Fruit fly (Drosophila melanogaster) whole organism, embryonic: ENCODE data around the gene IFT54.

ENCODE experiments used
- CG10366 ChIP-seq: fragments of 200-800 bp; sonication (Bioruptor generic); IDR thresholded peaks from 2 replicates; pipeline ENCODE4 v1.3.6; 2022; ENCODE audit warnings: missing biosample characterization, missing genetic modification characterization
- CG10654 ChIP-seq: fragments of 200-800 bp; sonication (Bioruptor generic); optimal IDR thresholded peaks from 2 replicates; lab custom pipeline; 2016; ENCODE audit warnings: missing biosample characterization, missing genetic modification characterization
- CG10979 ChIP-seq: fragments of 200-800 bp; sonication (Bioruptor generic); optimal IDR thresholded peaks from 2 replicates; lab custom pipeline; 2018; ENCODE audit warnings: missing biosample characterization, mild to moderate bottlenecking, missing genetic modification characterization, moderate library complexity
- CG12071 ChIP-seq: fragments of 200-800 bp; sonication (Bioruptor generic); optimal IDR thresholded peaks from 3 replicates; lab custom pipeline; 2018; ENCODE audit warnings: missing biosample characterization, mild to moderate bottlenecking, missing genetic modification characterization
- CG12155 ChIP-seq: fragments of 200-800 bp; sonication (Bioruptor generic); optimal IDR thresholded peaks from 3 replicates; lab custom pipeline; 2016; ENCODE audit warnings: missing biosample characterization, missing genetic modification characterization
- CG12659 ChIP-seq: fragments of 200-800 bp; sonication (Bioruptor generic); optimal IDR thresholded peaks from 3 replicates; lab custom pipeline; 2017; ENCODE audit warnings: mild to moderate bottlenecking, missing biosample characterization, missing genetic modification reagents, missing genetic modification characterization
- CG13123 ChIP-seq: fragments of 200-800 bp; sonication (Bioruptor generic); optimal IDR thresholded peaks from 2 replicates; lab custom pipeline; 2016; ENCODE audit warnings: missing biosample characterization, missing genetic modification characterization
- CG13424 ChIP-seq: fragments of 200-800 bp; sonication (Bioruptor generic); optimal IDR thresholded peaks from 2 replicates; lab custom pipeline; 2019; ENCODE audit warnings: missing biosample characterization, mild to moderate bottlenecking, missing genetic modification characterization, moderate library complexity
- CG13624 ChIP-seq: fragments of 200-800 bp; sonication (Bioruptor generic); optimal IDR thresholded peaks from 2 replicates; lab custom pipeline; 2016; ENCODE audit warnings: missing biosample characterization, missing genetic modification characterization
- CG14710 ChIP-seq: fragments of 200-800 bp; sonication (Bioruptor generic); optimal IDR thresholded peaks from 3 replicates; lab custom pipeline; 2019; ENCODE audit warnings: missing biosample characterization, mild to moderate bottlenecking, missing genetic modification characterization, moderate library complexity
- CG15601 ChIP-seq: fragments of 200-800 bp; sonication (Bioruptor generic); optimal IDR thresholded peaks from 3 replicates; lab custom pipeline; 2019; ENCODE audit warnings: missing biosample characterization, mild to moderate bottlenecking, missing genetic modification characterization, moderate library complexity
- CG16779 ChIP-seq: fragments of 200-800 bp; sonication (Bioruptor generic); IDR thresholded peaks from 2 replicates; pipeline ENCODE4 v1.3.6; 2022; ENCODE audit warnings: missing biosample characterization, missing genetic modification characterization
- CG16815 ChIP-seq: fragments of 200-800 bp; sonication (Bioruptor generic); optimal IDR thresholded peaks from 3 replicates; lab custom pipeline; 2017; ENCODE audit warnings: missing biosample characterization, mild to moderate bottlenecking, missing genetic modification characterization
- CG17912 ChIP-seq: fragments of 200-800 bp; sonication (Bioruptor generic); optimal IDR thresholded peaks from 2 replicates; lab custom pipeline; 2018; ENCODE audit warnings: missing biosample characterization, mild to moderate bottlenecking, missing genetic modification characterization
- CG2678 ChIP-seq: fragments of 200-800 bp; sonication (Bioruptor generic); optimal IDR thresholded peaks from 3 replicates; lab custom pipeline; 2019; ENCODE audit warnings: missing biosample characterization, mild to moderate bottlenecking, missing genetic modification characterization, moderate library complexity
- CG31224 ChIP-seq: fragments of 200-800 bp; sonication (Bioruptor generic); IDR thresholded peaks from 2 replicates; pipeline ENCODE4 v1.3.6; 2022; ENCODE audit warnings: missing biosample characterization, missing genetic modification characterization
- CG3281 ChIP-seq: fragments of 200-800 bp; sonication (Bioruptor generic); optimal IDR thresholded peaks from 3 replicates; lab custom pipeline; 2017; ENCODE audit warnings: missing biosample characterization, mild to moderate bottlenecking, missing genetic modification characterization
- CG3407 ChIP-seq: fragments of 200-800 bp; sonication (Bioruptor generic); optimal IDR thresholded peaks from 2 replicates; lab custom pipeline; 2018; ENCODE audit warnings: missing biosample characterization, mild to moderate bottlenecking, missing genetic modification characterization
- CG4404 ChIP-seq: fragments of 200-800 bp; sonication (Bioruptor generic); IDR thresholded peaks from 2 replicates; pipeline ENCODE4 v1.3.6; 2022; ENCODE audit warnings: missing biosample characterization, missing genetic modification characterization
- CG4730 ChIP-seq: fragments of 200-800 bp; sonication (Bioruptor generic); IDR thresholded peaks from 2 replicates; pipeline ENCODE4 v1.3.6; 2022; ENCODE audit warnings: missing biosample characterization, missing genetic modification characterization
- CG5180 ChIP-seq: fragments of 200-800 bp; sonication (Bioruptor generic); optimal IDR thresholded peaks from 3 replicates; lab custom pipeline; 2017; ENCODE audit warnings: missing biosample characterization, missing genetic modification characterization, mild to moderate bottlenecking, moderate library complexity, missing genetic modification reagents
- CG6813 ChIP-seq: fragments of 200-800 bp; sonication (Bioruptor generic); optimal IDR thresholded peaks from 2 replicates; lab custom pipeline; 2017; ENCODE audit warnings: missing biosample characterization, missing genetic modification characterization, mild to moderate bottlenecking, moderate library complexity, missing genetic modification reagents
- CG7839 ChIP-seq: fragments of 200-800 bp; sonication (Bioruptor generic); optimal IDR thresholded peaks from 3 replicates; lab custom pipeline; 2018; ENCODE audit warnings: missing biosample characterization, mild to moderate bottlenecking, missing genetic modification characterization, moderate library complexity
- CG8924 ChIP-seq: fragments of 200-800 bp; optimal IDR thresholded peaks from 3 replicates; lab custom pipeline; 2019; ENCODE audit warnings: missing biosample characterization, mild to moderate bottlenecking, missing genetic modification characterization, moderate library complexity
- CG9215 ChIP-seq: fragments of 200-800 bp; sonication (Bioruptor generic); IDR thresholded peaks from 2 replicates; pipeline ENCODE4 v1.3.6; 2022; ENCODE audit warnings: missing biosample characterization, missing genetic modification characterization
- CG9932 ChIP-seq: fragments of 200-800 bp; sonication (Bioruptor generic); IDR thresholded peaks from 2 replicates; pipeline ENCODE4 v1.3.6; 2022; ENCODE audit warnings: missing biosample characterization, missing genetic modification characterization
- CTCF ChIP-seq: fragments of 200-800 bp; sonication (Bioruptor generic); optimal IDR thresholded peaks from 2 replicates; lab custom pipeline; 2017; ENCODE audit warnings: missing biosample characterization, mild to moderate bottlenecking, missing genetic modification characterization, moderate library complexity
- Fer2 ChIP-seq: fragments of 200-800 bp; sonication (Bioruptor generic); optimal IDR thresholded peaks from 2 replicates; lab custom pipeline; 2018; ENCODE audit warnings: missing biosample characterization, mild to moderate bottlenecking, missing genetic modification characterization, moderate library complexity
- Hr78 ChIP-seq, 2 experiments: fragments of 200-800 bp in 1 of 2; fragments of >200 bp in 1 of 2; sonication (Bioruptor generic) in 1 of 2; optimal IDR thresholded peaks; 2 replicates each; lab custom pipeline; 2017 to 2019; ENCODE audit warnings: missing biosample characterization in 2 of 2, missing genetic modification characterization in 2 of 2, mild to moderate bottlenecking in 1 of 2, moderate library complexity in 1 of 2
- Oli ChIP-seq: fragments of 200-800 bp; sonication (Bioruptor generic); optimal IDR thresholded peaks from 2 replicates; lab custom pipeline; 2018; ENCODE audit warnings: missing biosample characterization, mild to moderate bottlenecking, missing genetic modification characterization, moderate library complexity
- Scr ChIP-seq: fragments of 200-800 bp; sonication (Bioruptor generic); IDR thresholded peaks from 2 replicates; pipeline ENCODE4 v1.3.6; 2022; ENCODE audit warnings: missing biosample characterization, missing genetic modification characterization; ENCODE audit not compliant: partially characterized antibody
- Sox100B ChIP-seq: fragments of 200-800 bp; sonication (Bioruptor generic); optimal IDR thresholded peaks from 3 replicates; lab custom pipeline; 2018; ENCODE audit warnings: missing biosample characterization, mild to moderate bottlenecking, missing genetic modification characterization
- Sox102F ChIP-seq: fragments of 200-800 bp; sonication (Bioruptor generic); optimal IDR thresholded peaks from 2 replicates; lab custom pipeline; 2018; ENCODE audit warnings: missing biosample characterization, mild to moderate bottlenecking, missing genetic modification characterization, moderate library complexity
- Spps ChIP-seq: fragments of 200-800 bp; sonication (Bioruptor generic); optimal IDR thresholded peaks from 2 replicates; lab custom pipeline; 2018; ENCODE audit warnings: missing biosample characterization, mild to moderate bottlenecking, missing genetic modification characterization
- aop ChIP-seq: fragments of 200-800 bp; sonication (Bioruptor generic); IDR thresholded peaks from 2 replicates; pipeline ENCODE4 v1.3.6; 2022; ENCODE audit warnings: missing biosample characterization, missing genetic modification characterization
- chm ChIP-seq: fragments of 200-800 bp; sonication (Bioruptor generic); IDR thresholded peaks from 2 replicates; pipeline ENCODE4 v1.3.6; 2022; ENCODE audit warnings: missing biosample characterization, missing genetic modification characterization
- danr ChIP-seq: fragments of 200-800 bp; sonication (Bioruptor generic); IDR thresholded peaks from 2 replicates; pipeline ENCODE4 v1.3.6; 2022; ENCODE audit warnings: missing biosample characterization, missing genetic modification characterization
- dmrt11E ChIP-seq: fragments of 200-800 bp; sonication (Bioruptor generic); optimal IDR thresholded peaks from 3 replicates; lab custom pipeline; 2018; ENCODE audit warnings: missing biosample characterization, mild to moderate bottlenecking, missing genetic modification characterization, moderate library complexity
- ems ChIP-seq: fragments of 200-800 bp; sonication (Bioruptor generic); optimal IDR thresholded peaks from 3 replicates; lab custom pipeline; 2016; ENCODE audit warnings: missing biosample characterization, missing genetic modification characterization
- esg ChIP-seq: fragments of 200-800 bp; sonication (Bioruptor generic); conservative IDR thresholded peaks from 2 replicates; pipeline ENCODE4 v1.3.6; 2022; ENCODE audit warnings: missing biosample characterization, missing genetic modification characterization
- fd96Cb ChIP-seq: fragments of 200-800 bp; sonication (Bioruptor generic); optimal IDR thresholded peaks from 2 replicates; lab custom pipeline; 2018; ENCODE audit warnings: missing biosample characterization, mild to moderate bottlenecking, missing genetic modification characterization, moderate library complexity
- ind ChIP-seq: fragments of 200-800 bp; sonication (Bioruptor generic); optimal IDR thresholded peaks from 3 replicates; lab custom pipeline; 2016; ENCODE audit warnings: missing biosample characterization, missing genetic modification characterization
- jing ChIP-seq: fragments of 200-800 bp; sonication (Bioruptor generic); optimal IDR thresholded peaks from 2 replicates; lab custom pipeline; 2018; ENCODE audit warnings: missing biosample characterization, mild to moderate bottlenecking, missing genetic modification characterization
- nmo ChIP-seq: fragments of 200-800 bp; sonication (Bioruptor generic); optimal IDR thresholded peaks from 2 replicates; lab custom pipeline; 2018; ENCODE audit warnings: missing biosample characterization, mild to moderate bottlenecking, missing genetic modification characterization, moderate library complexity
- sisA ChIP-seq: fragments of 200-800 bp; sonication (Bioruptor generic); IDR thresholded peaks from 2 replicates; pipeline ENCODE4 v1.3.6; 2022; ENCODE audit warnings: missing biosample characterization, missing genetic modification characterization
- so ChIP-seq: fragments of 200-800 bp; sonication (Bioruptor generic); IDR thresholded peaks from 3 replicates; pipeline ENCODE4 v1.3.6; 2022; ENCODE audit warnings: missing biosample characterization, missing genetic modification characterization
- stc ChIP-seq: fragments of 200-800 bp; sonication (Bioruptor generic); IDR thresholded peaks from 2 replicates; pipeline ENCODE4 v1.3.6; 2022; ENCODE audit warnings: missing biosample characterization, missing genetic modification characterization
- tgo ChIP-seq: fragments of 200-800 bp; sonication (Bioruptor generic); IDR thresholded peaks from 3 replicates; pipeline ENCODE4 v1.3.6; 2022; ENCODE audit warnings: missing biosample characterization, missing genetic modification characterization
- vvl ChIP-seq: fragments of 200-800 bp; sonication (Bioruptor generic); IDR thresholded peaks from 2 replicates; pipeline ENCODE4 v1.3.6; 2022; ENCODE audit warnings: missing biosample characterization, missing genetic modification characterization
- wor ChIP-seq: fragments of 200-800 bp; sonication (Bioruptor generic); IDR thresholded peaks from 2 replicates; pipeline ENCODE4 v1.3.6; 2022; ENCODE audit warnings: missing biosample characterization, missing genetic modification characterization
- zfh2 ChIP-seq: fragments of 200-800 bp; sonication (Bioruptor generic); optimal IDR thresholded peaks from 2 replicates; lab custom pipeline; 2016; ENCODE audit warnings: missing biosample characterization, missing genetic modification characterization

The IFT54 gene

DNA sequence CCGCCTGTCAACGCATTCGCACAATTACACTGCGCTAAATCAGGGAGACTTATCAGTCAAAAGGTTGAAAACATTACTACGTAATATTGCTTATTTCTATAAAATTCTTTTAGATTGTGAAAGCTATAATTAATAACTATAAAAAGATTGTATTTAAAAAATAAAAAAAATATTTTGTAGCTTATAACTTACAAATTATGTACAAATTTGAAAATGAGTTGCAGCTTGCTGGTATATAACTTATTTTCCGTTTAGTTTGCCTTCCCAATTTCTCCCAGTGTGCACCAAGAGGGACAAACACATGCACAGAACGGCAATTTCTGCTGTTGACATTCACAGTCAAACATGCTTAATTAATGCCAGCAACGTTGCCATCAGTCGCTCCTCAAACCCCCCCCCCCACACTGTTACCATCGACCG is 51.5 kb downstream of the IFT54 start (continued):
- TF ChIP-seq aop (GFP tag; lab: Robert Waterston, UW): no peak
- peak; percentile 46 for TF ChIP-seq CG15601 (tag; lab: Kevin White, UChicago)
- TF ChIP-seq CG7839: peak; percentile 83
- TF ChIP-seq CG14710 (tag; lab: Kevin White, UChicago): peak; percentile 72
- 0 out of 2 replicates have a peak, but pooled peaks have one; percentile 21 for TF ChIP-seq CG9932 (GFP tag; lab: Robert Waterston, UW)
- peak; percentile 74 for TF ChIP-seq nmo (GFP tag; lab: Kevin White, UChicago)
- peak; percentile 65 for TF ChIP-seq CG9215 (GFP tag; lab: Robert Waterston, UW)
- peak; percentile 48 for TF ChIP-seq Spps
- no peak for TF ChIP-seq CG31224 (GFP tag; lab: Robert Waterston, UW)
- TF ChIP-seq CG4404 (GFP tag; lab: Robert Waterston, UW): peak; percentile 47
- TF ChIP-seq danr (GFP tag; lab: Robert Waterston, UW): peak; percentile 68; the same call in 1 of the 2 replicates
- TF ChIP-seq jing (GFP tag; lab: Kevin White, UChicago): peak; percentile 0
- TF ChIP-seq ems (GFP tag; lab: Kevin White, UChicago): no peak
- peak in 1 of 2 experiments; percentile 27 for TF ChIP-seq Hr78 (GFP tag; optimal IDR thresholded peaks at IDR 0.05; lab: Kevin White, UChicago)
- TF ChIP-seq Sox102F (GFP tag; lab: Kevin White, UChicago): peak; percentile 74
- TF ChIP-seq CG8924 (tag; lab: Kevin White, UChicago): peak; percentile 81
- TF ChIP-seq tgo (GFP tag; lab: Robert Waterston, UW): peak; percentile 76
- peak; percentile 82 for TF ChIP-seq CG10979
- TF ChIP-seq Scr (GFP tag; lab: Robert Waterston, UW): no peak
- peak; percentile 85 for TF ChIP-seq Sox100B (GFP tag; lab: Kevin White, UChicago)
- TF ChIP-seq sisA (GFP tag; lab: Robert Waterston, UW): peak; percentile 51
- TF ChIP-seq Oli (tag; lab: Kevin White, UChicago): peak; percentile 74
- peak; percentile 86 for TF ChIP-seq CG3281 (GFP tag; lab: Kevin White, UChicago)
- peak; percentile 72 for TF ChIP-seq ind (GFP tag; lab: Kevin White, UChicago)
- peak; percentile 57 for TF ChIP-seq stc
- no peak for TF ChIP-seq zfh2 (GFP tag; lab: Kevin White, UChicago)
- no peak for TF ChIP-seq CG13624 (GFP tag; lab: Kevin White, UChicago)
- peak; percentile 59 for TF ChIP-seq esg (GFP tag; lab: Robert Waterston, UW)
- peak; percentile 78 for TF ChIP-seq fd96Cb (tag; lab: Kevin White, UChicago)
- TF ChIP-seq CG4730 (GFP tag; lab: Robert Waterston, UW): no peak
- peak; percentile 70 for TF ChIP-seq CG6813 (GFP tag; lab: Kevin White, UChicago)
- TF ChIP-seq CG2678: peak; percentile 89
- TF ChIP-seq CG12659 (GFP tag; lab: Kevin White, UChicago): peak; percentile 59
- peak; percentile 41; the same call in 1 of the 2 replicates for TF ChIP-seq vvl
- TF ChIP-seq CG13424 (tag; lab: Kevin White, UChicago): peak; percentile 71
- peak; percentile 39 for TF ChIP-seq CG12071 (GFP tag; lab: Kevin White, UChicago)
- peak; percentile 55 for TF ChIP-seq wor (GFP tag; lab: Robert Waterston, UW)
- no peak for TF ChIP-seq chm (GFP tag; lab: Robert Waterston, UW)
- TF ChIP-seq CG16779 (GFP tag; lab: Robert Waterston, UW): no peak
- TF ChIP-seq CG17912 (GFP tag; lab: Kevin White, UChicago): no peak
- TF ChIP-seq CG13123: peak; percentile 0
- peak; percentile 44 for TF ChIP-seq dmrt11E
- peak; percentile 70 for TF ChIP-seq Fer2 (tag; lab: Kevin White, UChicago)
- TF ChIP-seq CG10654 (GFP tag; lab: Kevin White, UChicago): peak; percentile 47
- peak; percentile 39 for TF ChIP-seq CG16815 (GFP tag; lab: Kevin White, UChicago)
- TF ChIP-seq so: 0 out of 3 replicates have a peak, but pooled peaks have one; percentile 58
- TF ChIP-seq CG5180: peak; percentile 67
- peak; percentile 19 for TF ChIP-seq CG12155 (GFP tag; lab: Kevin White, UChicago)
- TF ChIP-seq CG10366 (GFP tag; lab: Robert Waterston, UW): no peak; the same call in 1 of the 2 replicates
- TF ChIP-seq CTCF (GFP tag; lab: Kevin White, UChicago): peak; percentile 35
- TF ChIP-seq CG3407 (GFP tag; lab: Kevin White, UChicago): peak; percentile 33
